Worm (Caenorhabditis elegans) whole organism, late embryonic: ENCODE results near the gene sru-7.

Experiments
- C08G9.2 ChIP-seq: sonication (generic microtip); optimal IDR thresholded peaks from 2 replicates; lab custom pipeline; 2016; ENCODE audit warnings: mild to moderate bottlenecking, missing genetic modification characterization, moderate library complexity, missing compliant biosample characterization
- K09A11.1 ChIP-seq: sonication (generic microtip); optimal IDR thresholded peaks from 2 replicates; lab custom pipeline; 2017; ENCODE audit warnings: antibody characterized with exemption, mild to moderate bottlenecking, missing genetic modification characterization, missing compliant biosample characterization; ENCODE audit not compliant: insufficient read depth
- T23F11.4 ChIP-seq: fragments of 200-800 bp; sonication (Bioruptor generic); optimal IDR thresholded peaks from 2 replicates; lab custom pipeline; 2018; ENCODE audit warnings: mild to moderate bottlenecking, missing genetic modification characterization, missing compliant biosample characterization
- Y22D7AL.16 ChIP-seq: sonication (generic microtip); optimal IDR thresholded peaks from 2 replicates; lab custom pipeline; 2016; ENCODE audit warnings: missing genetic modification characterization, missing compliant biosample characterization
- ama-1 ChIP-seq: fragments of 150-350 bp; optimal IDR thresholded peaks from 2 replicates; lab custom pipeline; 2014
- ceh-18 ChIP-seq: sonication (generic microtip); optimal IDR thresholded peaks from 2 replicates; lab custom pipeline; 2016; ENCODE audit warnings: missing genetic modification characterization, missing compliant biosample characterization
- ceh-19 ChIP-seq: fragments of 200-800 bp; sonication (Bioruptor generic); optimal IDR thresholded peaks from 2 replicates; lab custom pipeline; 2018; ENCODE audit warnings: mild to moderate bottlenecking, missing genetic modification characterization, missing compliant biosample characterization
- ceh-2 ChIP-seq: sonication (generic microtip); optimal IDR thresholded peaks from 2 replicates; lab custom pipeline; 2016; ENCODE audit warnings: missing genotype, missing genetic modification characterization, missing compliant biosample characterization
- ceh-30 ChIP-seq: fragments of 150-350 bp; optimal IDR thresholded peaks from 2 replicates; lab custom pipeline; 2014; ENCODE audit warnings: missing biosample characterization, missing genetic modification characterization
- ceh-31 ChIP-seq: sonication (generic microtip); optimal IDR thresholded peaks from 2 replicates; lab custom pipeline; 2016; ENCODE audit warnings: missing genetic modification characterization, missing compliant biosample characterization
- ceh-34 ChIP-seq: sonication (generic microtip); optimal IDR thresholded peaks from 2 replicates; lab custom pipeline; 2016; ENCODE audit warnings: mild to moderate bottlenecking, missing genetic modification characterization, missing compliant biosample characterization
- ceh-45 ChIP-seq: fragments of 200-800 bp; sonication (Bioruptor generic); IDR thresholded peaks from 2 replicates; pipeline ENCODE4 v1.3.6; 2022; ENCODE audit warnings: missing genetic modification reagents, missing genetic modification characterization, missing compliant biosample characterization
- ceh-48 ChIP-seq: sonication (generic microtip); optimal IDR thresholded peaks from 2 replicates; lab custom pipeline; 2016; ENCODE audit warnings: missing genetic modification characterization, inconsistent platforms, missing compliant biosample characterization
- ceh-6 ChIP-seq: fragments of 200-800 bp; sonication (Bioruptor generic); optimal IDR thresholded peaks from 2 replicates; lab custom pipeline; 2018; ENCODE audit warnings: mild to moderate bottlenecking, missing genetic modification characterization, missing compliant biosample characterization
- ceh-9 ChIP-seq: sonication (generic microtip); optimal IDR thresholded peaks from 2 replicates; lab custom pipeline; 2016; ENCODE audit warnings: mild to moderate bottlenecking, missing genetic modification characterization, inconsistent platforms, missing compliant biosample characterization
- dmd-4 ChIP-seq: sonication (generic microtip); optimal IDR thresholded peaks from 2 replicates; lab custom pipeline; 2016; ENCODE audit warnings: borderline replicate concordance, missing genetic modification characterization, missing compliant biosample characterization
- dve-1 ChIP-seq: sonication (generic microtip); optimal IDR thresholded peaks from 2 replicates; lab custom pipeline; 2017; ENCODE audit warnings: antibody characterized with exemption, mild to moderate bottlenecking, missing genetic modification characterization, missing compliant biosample characterization
- elt-2 ChIP-seq: sonication (generic microtip); optimal IDR thresholded peaks from 2 replicates; lab custom pipeline; 2016; ENCODE audit warnings: missing genetic modification reagents, missing genetic modification characterization, missing compliant biosample characterization
- elt-4 ChIP-seq: sonication (generic microtip); optimal IDR thresholded peaks from 2 replicates; lab custom pipeline; 2016; ENCODE audit warnings: missing genetic modification characterization, missing compliant biosample characterization
- eyg-1 ChIP-seq: sonication (generic microtip); optimal IDR thresholded peaks from 2 replicates; lab custom pipeline; 2016; ENCODE audit warnings: missing genotype, missing genetic modification characterization, missing compliant biosample characterization
- fax-1 ChIP-seq: sonication (generic microtip); optimal IDR thresholded peaks from 2 replicates; lab custom pipeline; 2016; ENCODE audit warnings: missing genotype, missing genetic modification characterization, missing compliant biosample characterization
- gmeb-2 ChIP-seq: sonication (generic microtip); optimal IDR thresholded peaks from 2 replicates; lab custom pipeline; 2016; ENCODE audit warnings: missing genetic modification characterization, inconsistent platforms, missing compliant biosample characterization
- lim-6 ChIP-seq: sonication (generic microtip); optimal IDR thresholded peaks from 2 replicates; lab custom pipeline; 2016; ENCODE audit warnings: missing genetic modification characterization, missing compliant biosample characterization
- lin-11 ChIP-seq: fragments of 200-800 bp; sonication (Bioruptor generic); optimal IDR thresholded peaks from 2 replicates; lab custom pipeline; 2018; ENCODE audit warnings: mild to moderate bottlenecking, missing genetic modification characterization, missing compliant biosample characterization
- madf-2 ChIP-seq: sonication (generic microtip); optimal IDR thresholded peaks from 2 replicates; lab custom pipeline; 2017; ENCODE audit warnings: missing genetic modification characterization, missing compliant biosample characterization
- mec-3 ChIP-seq: sonication (generic microtip); optimal IDR thresholded peaks from 2 replicates; lab custom pipeline; 2016; ENCODE audit warnings: borderline replicate concordance, missing genetic modification characterization, missing compliant biosample characterization
- nfya-1 ChIP-seq: sonication (generic microtip); optimal IDR thresholded peaks from 2 replicates; lab custom pipeline; 2017; ENCODE audit warnings: missing genetic modification characterization, mild to moderate bottlenecking, missing compliant biosample characterization, antibody characterized with exemption, moderate library complexity
- nhr-11 ChIP-seq: fragments of 150-350 bp; optimal IDR thresholded peaks from 2 replicates; lab custom pipeline; 2014; ENCODE audit warnings: missing biosample characterization, missing genetic modification characterization
- pag-3 ChIP-seq: sonication (generic microtip); optimal IDR thresholded peaks from 2 replicates; lab custom pipeline; 2016; ENCODE audit warnings: missing compliant biosample characterization, missing genetic modification characterization, borderline replicate concordance
- pat-9 ChIP-seq: fragments of 200-800 bp; sonication (Bioruptor generic); optimal IDR thresholded peaks from 2 replicates; lab custom pipeline; 2018; ENCODE audit warnings: mild to moderate bottlenecking, missing genetic modification characterization, moderate library complexity, missing compliant biosample characterization
- pax-1 ChIP-seq: fragments of 150-350 bp; optimal IDR thresholded peaks from 2 replicates; lab custom pipeline; 2014; ENCODE audit warnings: missing biosample characterization, missing genetic modification characterization
- ref-2 ChIP-seq: sonication (generic microtip); optimal IDR thresholded peaks from 2 replicates; lab custom pipeline; 2016; ENCODE audit warnings: missing genetic modification characterization, missing compliant biosample characterization
- ttx-3 ChIP-seq: sonication (generic microtip); optimal IDR thresholded peaks from 2 replicates; lab custom pipeline; 2016; ENCODE audit warnings: missing genetic modification reagents, missing genetic modification characterization, missing compliant biosample characterization
- unc-42 ChIP-seq: sonication (generic microtip); optimal IDR thresholded peaks from 2 replicates; lab custom pipeline; 2016; ENCODE audit warnings: missing genotype, missing genetic modification characterization, missing compliant biosample characterization
- unc-55 ChIP-seq: sonication (generic microtip); optimal IDR thresholded peaks from 2 replicates; lab custom pipeline; 2017; ENCODE audit warnings: missing biosample characterization, missing genetic modification reagents, missing genetic modification characterization
- zip-5 ChIP-seq: sonication (generic microtip); optimal IDR thresholded peaks from 2 replicates; lab custom pipeline; 2016; ENCODE audit warnings: missing genetic modification characterization, missing compliant biosample characterization

Gene sru-7

ce11 chrIV:8510534-8510933, 18.2 kb downstream of the sru-7 start, which contains the start of gene tag-77:
Gene tag-77 (minus strand): TSS chrIV:8510548.
- TF ChIP-seq unc-55 (GFP tag; lab: Kevin White, UChicago) (no peak), ceh-19 (GFP tag; lab: Kevin White, UChicago) (no peak), elt-4 (tag; lab: Kevin White, UChicago) (no peak), pat-9 (tag; lab: Kevin White, UChicago) (no peak), gmeb-2 (no peak), ceh-18 (tag; lab: Kevin White, UChicago) (no peak), pag-3 (tag; lab: Kevin White, UChicago) (no peak), ceh-9 (tag; lab: Kevin White, UChicago) (no peak), lim-6 (tag; lab: Kevin White, UChicago) (no peak)

- TF ChIP-seq dmd-4 (no peak), ceh-6 (GFP tag; lab: Kevin White, UChicago) (no peak), unc-42 (peak; percentile 97), ceh-45 (no peak), nhr-11 (tag; lab: Kevin White, UChicago) (no peak), Y22D7AL.16 (tag; lab: Kevin White, UChicago) (no peak)
These were observed 18.7 kb downstream of the sru-7 start, which contains the start of gene mes-6 for ce11 chrIV:8511056-8511455. Gene mes-6 (plus strand): TSS chrIV:8511284.

- TF ChIP-seq unc-55 (GFP tag; lab: Kevin White, UChicago) (no peak), T23F11.4 (GFP tag; lab: Kevin White, UChicago) (no peak), ceh-18 (tag; lab: Kevin White, UChicago) (no peak), K09A11.1 (no peak), lin-11 (tag; lab: Kevin White, UChicago) (no peak), elt-2 (tag; lab: Kevin White, UChicago) (peak; percentile 15), dve-1 (tag; lab: Kevin White, UChicago) (no peak)
These were observed 20.3 kb downstream of the sru-7 start, which contains the start of gene C09G4.4 for ce11 chrIV:8512679-8513078. Gene C09G4.4 (plus strand): TSS chrIV:8512979.

ce11 chrIV:8513619-8514018, 21.3 kb downstream of the sru-7 start, which contains the start of gene cks-1:
Gene cks-1 (plus strand): TSS chrIV:8513919.
- TF ChIP-seq ama-1 (lab: Kevin White, UChicago) (no peak), elt-2 (tag; lab: Kevin White, UChicago) (no peak), ceh-19 (GFP tag; lab: Kevin White, UChicago) (no peak), nfya-1 (tag; lab: Kevin White, UChicago) (no peak), unc-55 (GFP tag; lab: Kevin White, UChicago) (no peak), ceh-34 (tag; lab: Kevin White, UChicago) (no peak), ref-2 (no peak), C08G9.2 (tag; lab: Kevin White, UChicago) (no peak), zip-5 (tag; lab: Kevin White, UChicago) (no peak), madf-2 (tag; lab: Kevin White, UChicago) (no peak), pax-1 (tag; lab: Kevin White, UChicago) (no peak), mec-3 (tag; lab: Kevin White, UChicago) (no peak), ttx-3 (tag; lab: Kevin White, UChicago) (no peak), dmd-4 (no peak), ceh-30 (tag; lab: Kevin White, UChicago) (no peak), lim-6 (tag; lab: Kevin White, UChicago) (no peak)
- TF ChIP-seq, all 69 proteins: peak for 0

ce11 chrIV:8514546-8514945, 22.2 kb downstream of the sru-7 start:
- TF ChIP-seq fax-1 (tag; lab: Kevin White, UChicago) (no peak), elt-4 (tag; lab: Kevin White, UChicago) (no peak), ceh-48 (tag; lab: Kevin White, UChicago) (no peak), eyg-1 (tag; lab: Kevin White, UChicago) (no peak), ceh-19 (GFP tag; lab: Kevin White, UChicago) (no peak), dmd-4 (no peak), K09A11.1 (no peak), ama-1 (lab: Kevin White, UChicago) (no peak), ceh-31 (tag; lab: Kevin White, UChicago) (no peak), pag-3 (tag; lab: Kevin White, UChicago) (no peak), ceh-2 (tag; lab: Kevin White, UChicago) (no peak)
